Worm (Caenorhabditis elegans) whole organism, L3 larva: ENCODE results near the gene bus-1.

Experiments used
- R02D3.7 ChIP-seq: fragments of 150-350 bp; optimal IDR thresholded peaks from 2 replicates; lab custom pipeline; 2014; ENCODE audit warnings: missing biosample characterization, missing genetic modification characterization
- ZK546.5 ChIP-seq: sonication (generic microtip); optimal IDR thresholded peaks from 2 replicates; lab custom pipeline; 2017; ENCODE audit warnings: missing biosample characterization, missing genetic modification characterization
- ama-1 ChIP-seq: fragments of 150-350 bp; optimal IDR thresholded peaks from 2 replicates; lab custom pipeline; 2018
- ceh-16 ChIP-seq: sonication (generic microtip); optimal IDR thresholded peaks from 2 replicates; lab custom pipeline; 2017; ENCODE audit warnings: missing biosample characterization, missing genetic modification characterization
- ceh-28 ChIP-seq: fragments of 150-350 bp; optimal IDR thresholded peaks from 2 replicates; lab custom pipeline; 2014; ENCODE audit warnings: missing biosample characterization, missing genetic modification reagents, missing genetic modification characterization
- ceh-82 ChIP-seq: fragments of 150-350 bp; optimal IDR thresholded peaks from 2 replicates; lab custom pipeline; 2014; ENCODE audit warnings: missing biosample characterization, missing genetic modification characterization
- ceh-9 ChIP-seq: sonication (generic microtip); optimal IDR thresholded peaks from 2 replicates; lab custom pipeline; 2018; ENCODE audit warnings: missing biosample characterization, missing genetic modification characterization
- daf-12 ChIP-seq: fragments of 150-350 bp; optimal IDR thresholded peaks from 2 replicates; lab custom pipeline; 2014; ENCODE audit warnings: missing biosample characterization, missing genetic modification reagents, missing genetic modification characterization
- elt-2 ChIP-seq: sonication (generic microtip); optimal IDR thresholded peaks from 2 replicates; lab custom pipeline; 2016; ENCODE audit warnings: missing genetic modification reagents, mild to moderate bottlenecking, missing genetic modification characterization, missing compliant biosample characterization
- elt-3 ChIP-seq, 3 experiments: fragments of 150-350 bp in 1 of 3; sonication (generic microtip) in 2 of 3; optimal IDR thresholded peaks; 2 replicates in 2 of 3; 4 replicates in 1 of 3; lab custom pipeline; 2014 to 2017; ENCODE audit warnings: missing biosample characterization in 3 of 3, missing genetic modification characterization in 3 of 3
- eor-1 ChIP-seq, 2 experiments: fragments of 150-350 bp; optimal IDR thresholded peaks; 2 replicates each; lab custom pipeline; 2014 to 2018; ENCODE audit warnings: missing biosample characterization in 2 of 2, missing genetic modification characterization in 2 of 2
- fkh-10 ChIP-seq: sonication (generic microtip); optimal IDR thresholded peaks from 2 replicates; lab custom pipeline; 2017; ENCODE audit warnings: missing biosample characterization, missing genetic modification reagents, missing genetic modification characterization
- fkh-2 ChIP-seq: fragments of 150-350 bp; optimal IDR thresholded peaks from 2 replicates; lab custom pipeline; 2014; ENCODE audit warnings: missing biosample characterization, missing genetic modification reagents, missing genetic modification characterization
- fos-1 ChIP-seq: fragments of 150-350 bp; optimal IDR thresholded peaks from 2 replicates; lab custom pipeline; 2014; ENCODE audit warnings: missing biosample characterization, missing genetic modification characterization
- hmg-11 ChIP-seq: sonication (generic microtip); optimal IDR thresholded peaks from 2 replicates; lab custom pipeline; 2016; ENCODE audit warnings: missing genetic modification characterization, missing compliant biosample characterization
- jun-1 ChIP-seq: fragments of 150-350 bp; optimal IDR thresholded peaks from 2 replicates; lab custom pipeline; 2014; ENCODE audit warnings: missing biosample characterization, missing genetic modification reagents, missing genetic modification characterization
- lin-15B ChIP-seq: fragments of 150-350 bp; optimal IDR thresholded peaks from 2 replicates; lab custom pipeline; 2014; ENCODE audit warnings: missing biosample characterization, missing genetic modification characterization
- lin-39 ChIP-seq: fragments of 150-350 bp; optimal IDR thresholded peaks from 2 replicates; lab custom pipeline; 2018; ENCODE audit warnings: missing biosample characterization, missing genetic modification reagents, missing genetic modification characterization
- lsy-12 ChIP-seq: sonication (generic microtip); optimal IDR thresholded peaks from 2 replicates; lab custom pipeline; 2016; ENCODE audit warnings: mild to moderate bottlenecking, missing genetic modification characterization, missing compliant biosample characterization
- nfya-1 ChIP-seq: sonication (generic microtip); optimal IDR thresholded peaks from 2 replicates; lab custom pipeline; 2017; ENCODE audit warnings: missing genetic modification characterization, mild to moderate bottlenecking, missing compliant biosample characterization, antibody characterized with exemption, moderate library complexity; ENCODE audit not compliant: insufficient read depth
- nhr-11 ChIP-seq: fragments of 150-350 bp; optimal IDR thresholded peaks from 2 replicates; lab custom pipeline; 2014; ENCODE audit warnings: missing biosample characterization, missing genetic modification characterization
- nhr-23 ChIP-seq: fragments of 150-350 bp; optimal IDR thresholded peaks from 2 replicates; lab custom pipeline; 2014; ENCODE audit warnings: missing biosample characterization, missing genetic modification reagents, missing genetic modification characterization
- nhr-25 ChIP-seq: sonication (generic microtip); optimal IDR thresholded peaks from 2 replicates; lab custom pipeline; 2017; ENCODE audit warnings: missing biosample characterization, missing genetic modification characterization
- nhr-28 ChIP-seq: fragments of 150-350 bp; optimal IDR thresholded peaks from 2 replicates; lab custom pipeline; 2014; ENCODE audit warnings: missing biosample characterization, missing genetic modification characterization
- nhr-43 ChIP-seq: sonication (generic microtip); optimal IDR thresholded peaks from 2 replicates; lab custom pipeline; 2016; ENCODE audit warnings: mild to moderate bottlenecking, missing genetic modification characterization, missing compliant biosample characterization; ENCODE audit not compliant: poor library complexity, severe bottlenecking
- nhr-76 ChIP-seq: fragments of 150-350 bp; sonication (generic microtip); optimal IDR thresholded peaks from 5 replicates; lab custom pipeline; 2014; ENCODE audit warnings: missing biosample characterization, missing genetic modification characterization
- nhr-77 ChIP-seq: fragments of 150-350 bp; optimal IDR thresholded peaks from 2 replicates; lab custom pipeline; 2014; ENCODE audit warnings: missing biosample characterization, missing genetic modification characterization
- pha-4 ChIP-seq: fragments of 150-350 bp; optimal IDR thresholded peaks from 2 replicates; lab custom pipeline; 2014; ENCODE audit warnings: missing biosample characterization, missing genetic modification reagents, missing genetic modification characterization
- pqm-1 ChIP-seq: fragments of 150-350 bp; optimal IDR thresholded peaks from 2 replicates; lab custom pipeline; 2017; ENCODE audit warnings: missing biosample characterization, missing genetic modification characterization, inconsistent platforms
- skn-1 ChIP-seq: fragments of 150-350 bp; optimal IDR thresholded peaks from 2 replicates; lab custom pipeline; 2014; ENCODE audit warnings: missing biosample characterization, missing genetic modification characterization
- snpc-4 ChIP-seq: fragments of 150-350 bp; optimal IDR thresholded peaks from 2 replicates; lab custom pipeline; 2014; ENCODE audit warnings: missing biosample characterization, missing genetic modification characterization
- unc-39 ChIP-seq: sonication (generic microtip); optimal IDR thresholded peaks from 4 replicates; lab custom pipeline; 2017; ENCODE audit warnings: missing biosample characterization, missing genetic modification characterization
- unc-62 ChIP-seq: fragments of 150-350 bp; sonication (generic microtip); optimal IDR thresholded peaks from 4 replicates; lab custom pipeline; 2014; ENCODE audit warnings: missing biosample characterization, missing genetic modification reagents, missing genetic modification characterization

The bus-1 gene

ce11 chrV:9005243-9005642 is 19.4 kb downstream of the bus-1 start, which contains the start of gene srx-3:
Gene srx-3 (plus strand): TSS chrV:9005543.
- no peak for TF ChIP-seq ceh-82
- no peak for TF ChIP-seq pha-4 (tag; lab: Kevin White, UChicago)
- TF ChIP-seq nhr-28 (tag; lab: Kevin White, UChicago) = no peak
- no peak for TF ChIP-seq nfya-1 (tag; lab: Kevin White, UChicago)
- TF ChIP-seq ZK546.5 (tag; lab: Kevin White, UChicago) = no peak
- no peak for TF ChIP-seq ceh-16 (tag; lab: Kevin White, UChicago)
- TF ChIP-seq R02D3.7 (tag; lab: Kevin White, UChicago) = no peak
- no peak for TF ChIP-seq daf-12 (tag; lab: Kevin White, UChicago)
- TF ChIP-seq ceh-9 = no peak

- TF ChIP-seq nhr-76 (tag; lab: Kevin White, UChicago) = no peak
- no peak for TF ChIP-seq ama-1 (lab: Kevin White, UChicago)
- TF ChIP-seq pqm-1 = no peak
- TF ChIP-seq skn-1 = no peak
- no peak for TF ChIP-seq ZK546.5 (tag; lab: Kevin White, UChicago)
- TF ChIP-seq hmg-11 = no peak
- no peak for TF ChIP-seq nhr-23 (tag; lab: Kevin White, UChicago)
- no peak for TF ChIP-seq nhr-77 (tag; lab: Kevin White, UChicago)
Measured at ce11 chrV:9003291-9003690, 21.3 kb downstream of the bus-1 start, which contains the start of gene srx-1. Gene srx-1 (plus strand): TSS chrV:9003672.

ce11 chrV:9001175-9001574 is 23.4 kb downstream of the bus-1 start, which contains the start of gene F59E11.2:
Gene F59E11.2 (plus strand): TSS chrV:9001475.
- no peak for TF ChIP-seq eor-1 (tag; optimal IDR thresholded peaks at IDR 0.05; lab: Kevin White, UChicago)
- TF ChIP-seq nhr-11 = no peak
- no peak for TF ChIP-seq ama-1 (lab: Kevin White, UChicago)
- TF ChIP-seq jun-1 = no peak

DNA sequence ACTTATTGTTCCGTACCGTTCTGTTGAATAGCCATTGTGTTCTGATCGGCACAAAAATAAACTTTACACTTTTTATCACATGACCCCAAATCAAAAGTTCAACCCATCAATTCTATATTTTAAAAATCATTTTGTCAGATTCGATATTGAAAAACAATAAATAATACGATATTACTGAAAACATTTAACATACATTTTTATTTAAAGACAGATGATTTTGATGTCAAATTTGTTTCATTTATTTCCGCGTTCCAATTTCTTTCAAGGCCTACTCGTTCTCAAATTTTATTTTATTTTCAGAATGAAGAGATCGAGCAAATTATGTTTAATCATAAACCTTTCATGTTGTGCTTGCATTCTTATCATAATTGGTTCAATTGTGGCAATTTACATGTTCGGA is 29.8 kb downstream of the bus-1 start, which contains the start of gene F59E11.5:
F59E11.5 (plus strand) TSS at position 301 of the 400 bp plus-strand sequence.
- no peak for TF ChIP-seq lin-15B
- no peak for TF ChIP-seq unc-62 (GFP tag; lab: Kevin White, UChicago)
- no peak for TF ChIP-seq lsy-12
- no peak for TF ChIP-seq ceh-28 (tag; lab: Kevin White, UChicago)
- no peak for TF ChIP-seq jun-1
- TF ChIP-seq, all 47 proteins: peak for 0

DNA sequence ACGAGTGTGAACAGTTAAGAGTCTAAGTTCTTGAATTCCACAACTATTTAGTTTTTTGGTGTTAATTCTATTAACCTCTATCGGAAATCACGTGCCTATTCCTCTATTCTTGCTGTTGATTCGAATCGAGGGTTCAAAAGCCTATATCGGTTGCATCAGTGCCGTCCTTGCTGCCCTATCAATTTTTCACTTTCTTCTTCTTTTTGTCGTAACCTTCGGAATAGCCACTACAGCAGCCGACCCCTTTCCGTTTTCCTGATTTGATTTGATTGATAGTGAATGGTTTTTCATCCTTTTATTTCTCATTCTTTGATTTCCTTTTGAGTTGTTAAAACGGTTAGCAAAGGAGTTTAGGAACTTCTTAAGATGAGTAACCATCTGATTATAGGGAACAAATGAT is 30.3 kb downstream of the bus-1 start:
- TF ChIP-seq nhr-28 (tag; lab: Kevin White, UChicago) = no peak
- TF ChIP-seq elt-3 (tag; optimal IDR thresholded peaks at IDR 0.05; lab: Kevin White, UChicago) = peak in 2 of 3 experiments; percentile 21 to 33
- no peak for TF ChIP-seq elt-2 (tag; lab: Kevin White, UChicago)
- no peak for TF ChIP-seq fkh-2 (tag; lab: Kevin White, UChicago)
- no peak for TF ChIP-seq ceh-28 (tag; lab: Kevin White, UChicago)
- TF ChIP-seq fos-1 = no peak
- TF ChIP-seq lin-15B = no peak
- no peak for TF ChIP-seq unc-39 (tag; lab: Kevin White, UChicago)
- TF ChIP-seq fkh-10 (GFP tag; lab: Kevin White, UChicago) = no peak
- peak; percentile 16 for TF ChIP-seq nhr-25 (tag; lab: Kevin White, UChicago)
- no peak for TF ChIP-seq pqm-1
- TF ChIP-seq nhr-23 (tag; lab: Kevin White, UChicago) = peak; percentile 52
- TF ChIP-seq nhr-43 (tag; lab: Kevin White, UChicago) = peak; percentile 68

DNA sequence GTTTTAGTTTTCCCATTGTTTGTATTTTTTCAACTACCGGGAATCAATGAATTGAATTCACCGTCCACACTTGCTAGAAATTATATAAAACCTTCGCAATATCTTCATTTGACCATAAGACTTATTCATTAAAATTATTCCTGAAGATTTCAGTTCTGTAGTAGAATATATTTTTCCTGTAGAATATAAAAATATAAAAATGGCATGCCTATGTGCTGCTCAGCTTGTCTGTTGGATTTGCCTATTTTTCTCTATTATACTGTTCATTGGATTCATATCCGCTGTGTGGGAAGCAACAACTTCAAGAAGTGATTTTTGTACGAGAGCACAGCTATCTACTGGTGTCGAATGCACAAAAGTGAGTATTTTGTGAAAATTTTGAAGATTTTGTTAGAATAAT is 32.9 kb downstream of the bus-1 start, which contains the start of gene F59E11.6:
F59E11.6 (plus strand) TSS at position 111 of the 400 bp plus-strand sequence.
- TF ChIP-seq lin-39 (tag; lab: Kevin White, UChicago) (no peak), nhr-23 (tag; lab: Kevin White, UChicago) (no peak), ceh-9 (no peak), elt-2 (tag; lab: Kevin White, UChicago) (no peak), snpc-4 (tag; lab: Kevin White, UChicago) (no peak), unc-62 (GFP tag; lab: Kevin White, UChicago) (no peak), ZK546.5 (tag; lab: Kevin White, UChicago) (no peak), daf-12 (tag; lab: Kevin White, UChicago) (no peak), nhr-43 (tag; lab: Kevin White, UChicago) (no peak), nfya-1 (tag; lab: Kevin White, UChicago) (no peak), hmg-11 (no peak), skn-1 (no peak), pqm-1 (no peak), eor-1 (tag; optimal IDR thresholded peaks at IDR 0.05; lab: Kevin White, UChicago) (no peak), fkh-10 (GFP tag; lab: Kevin White, UChicago) (no peak), pha-4 (tag; lab: Kevin White, UChicago) (no peak), nhr-11 (no peak)
